Worm (Caenorhabditis elegans) whole organism, young adult: ENCODE results near the gene F28B1.9.

Source experiments
- B0336.3 ChIP-seq: fragments of 200-800 bp; sonication (Bioruptor generic); IDR thresholded peaks from 2 replicates; pipeline ENCODE4 v1.3.6; 2022; ENCODE audit warnings: missing genetic modification characterization, missing compliant biosample characterization
- F49E8.2 ChIP-seq: sonication (generic microtip); optimal IDR thresholded peaks from 3 replicates; lab custom pipeline; 2017; ENCODE audit warnings: missing genetic modification characterization, mild to moderate bottlenecking, missing compliant biosample characterization, antibody characterized with exemption, moderate library complexity; ENCODE audit not compliant: insufficient read depth
- Y53F4B.3 ChIP-seq: fragments of 200-800 bp; sonication (Bioruptor generic); IDR thresholded peaks from 2 replicates; pipeline ENCODE4 v1.3.6; 2022; ENCODE audit warnings: missing genetic modification reagents, missing genetic modification characterization, missing compliant biosample characterization
- Y67H2A.10 ChIP-seq: fragments of 200-800 bp; sonication (Bioruptor generic); conservative IDR thresholded peaks from 2 replicates; pipeline ENCODE4 v1.3.6; 2022; ENCODE audit warnings: missing genetic modification reagents, missing genetic modification characterization, missing compliant biosample characterization
- Y95B8A.8 ChIP-seq: fragments of 200-800 bp; sonication (Bioruptor generic); IDR thresholded peaks from 2 replicates; pipeline ENCODE4 v1.3.6; 2022; ENCODE audit warnings: missing genetic modification reagents, missing genetic modification characterization, missing compliant biosample characterization
- ZK185.1 ChIP-seq: sonication (generic microtip); optimal IDR thresholded peaks from 2 replicates; lab custom pipeline; 2016; ENCODE audit warnings: mild to moderate bottlenecking, missing genetic modification characterization, missing compliant biosample characterization; ENCODE audit not compliant: poor library complexity, severe bottlenecking
- atf-7 ChIP-seq: sonication (generic microtip); optimal IDR thresholded peaks from 2 replicates; lab custom pipeline; 2017; ENCODE audit warnings: mild to moderate bottlenecking, missing genetic modification characterization, missing compliant biosample characterization
- cebp-1 ChIP-seq, 2 experiments: fragments of 200-800 bp in 1 of 2; sonication (Bioruptor generic) in 1 of 2; sonication (generic microtip) in 1 of 2; IDR thresholded peaks in 1 of 2; optimal IDR thresholded peaks in 1 of 2; 2 replicates each; pipeline versions ENCODE4 v1.3.6 to Lab custom; 2017 to 2022; ENCODE audit warnings: missing compliant biosample characterization in 2 of 2, missing genetic modification characterization in 2 of 2, mild to moderate bottlenecking in 1 of 2, missing genetic modification reagents in 1 of 2, moderate library complexity in 1 of 2
- cebp-2 ChIP-seq: fragments of 200-800 bp; sonication (Bioruptor generic); IDR thresholded peaks from 2 replicates; pipeline ENCODE4 v1.3.6; 2022; ENCODE audit warnings: missing genetic modification characterization, missing compliant biosample characterization
- ceh-27 ChIP-seq: fragments of 200-800 bp; sonication (Bioruptor generic); optimal IDR thresholded peaks from 2 replicates; lab custom pipeline; 2018; ENCODE audit warnings: mild to moderate bottlenecking, missing genetic modification characterization, moderate library complexity, missing compliant biosample characterization
- ceh-58 ChIP-seq: fragments of 200-800 bp; sonication (Bioruptor generic); IDR thresholded peaks from 2 replicates; pipeline ENCODE4 v1.3.6; 2022; ENCODE audit warnings: missing genetic modification characterization, missing compliant biosample characterization
- die-1 ChIP-seq: sonication (generic microtip); optimal IDR thresholded peaks from 2 replicates; lab custom pipeline; 2016; ENCODE audit warnings: missing genotype, mild to moderate bottlenecking, missing genetic modification characterization, missing compliant biosample characterization
- dox-1 ChIP-seq: fragments of 200-800 bp; sonication (Bioruptor generic); IDR thresholded peaks from 2 replicates; pipeline ENCODE4 v1.3.6; 2022; ENCODE audit warnings: missing genetic modification reagents, missing genetic modification characterization, missing compliant biosample characterization
- dpff-1 ChIP-seq: sonication (generic microtip); optimal IDR thresholded peaks from 2 replicates; lab custom pipeline; 2017; ENCODE audit warnings: mild to moderate bottlenecking, missing genetic modification characterization, missing compliant biosample characterization
- efl-1 ChIP-seq: fragments of 150-350 bp; optimal IDR thresholded peaks from 2 replicates; lab custom pipeline; 2014; ENCODE audit warnings: missing biosample characterization, missing genetic modification reagents, missing genetic modification characterization
- egl-18 ChIP-seq: fragments of 200-800 bp; sonication (Bioruptor generic); IDR thresholded peaks from 2 replicates; pipeline ENCODE4 v1.3.6; 2022; ENCODE audit warnings: missing genetic modification reagents, missing genetic modification characterization, missing compliant biosample characterization
- ekl-4 ChIP-seq: fragments of 200-800 bp; sonication (Bioruptor generic); IDR thresholded peaks from 2 replicates; pipeline ENCODE4 v1.3.6; 2022; ENCODE audit warnings: missing genetic modification reagents, missing genetic modification characterization, missing compliant biosample characterization
- fkh-3 ChIP-seq: sonication (generic microtip); optimal IDR thresholded peaks from 2 replicates; lab custom pipeline; 2016; ENCODE audit warnings: mild to moderate bottlenecking, missing genetic modification characterization, missing compliant biosample characterization
- hlh-26 ChIP-seq: fragments of 200-800 bp; sonication (Bioruptor generic); conservative IDR thresholded peaks from 2 replicates; pipeline ENCODE4 v1.3.6; 2022; ENCODE audit warnings: missing genetic modification reagents, missing genetic modification characterization, missing compliant biosample characterization
- hrde-1 ChIP-seq: sonication (generic microtip); optimal IDR thresholded peaks from 2 replicates; lab custom pipeline; 2016; ENCODE audit warnings: missing genetic modification characterization, mild to moderate bottlenecking, missing compliant biosample characterization, moderate library complexity, missing genotype, missing genetic modification reagents, borderline replicate concordance
- hsf-1 ChIP-seq: fragments of 200-800 bp; sonication (Bioruptor generic); IDR thresholded peaks from 2 replicates; pipeline ENCODE4 v1.3.6; 2022; ENCODE audit warnings: missing genetic modification reagents, missing genetic modification characterization, missing compliant biosample characterization
- lin-26 ChIP-seq: fragments of 200-800 bp; sonication (Bioruptor generic); IDR thresholded peaks from 2 replicates; pipeline ENCODE4 v1.3.6; 2022; ENCODE audit warnings: missing genetic modification reagents, missing genetic modification characterization, missing compliant biosample characterization
- lin-40 ChIP-seq: sonication (generic microtip); optimal IDR thresholded peaks from 2 replicates; lab custom pipeline; 2016; ENCODE audit warnings: missing genetic modification characterization, mild to moderate bottlenecking, missing compliant biosample characterization, missing genotype, missing genetic modification reagents
- madf-8 ChIP-seq: fragments of 200-800 bp; sonication (Bioruptor generic); conservative IDR thresholded peaks from 2 replicates; pipeline ENCODE4 v1.3.6; 2022; ENCODE audit warnings: missing genetic modification reagents, missing genetic modification characterization, missing compliant biosample characterization
- mcd-1 ChIP-seq: fragments of 200-800 bp; sonication (Bioruptor generic); IDR thresholded peaks from 2 replicates; pipeline ENCODE4 v1.3.6; 2022; ENCODE audit warnings: missing genetic modification reagents, missing genetic modification characterization, missing compliant biosample characterization
- mel-28 ChIP-seq: sonication (generic microtip); optimal IDR thresholded peaks from 2 replicates; lab custom pipeline; 2016; ENCODE audit warnings: borderline replicate concordance, mild to moderate bottlenecking, missing genetic modification characterization, missing compliant biosample characterization
- mes-4 ChIP-seq: sonication (generic microtip); optimal IDR thresholded peaks from 2 replicates; lab custom pipeline; 2016; ENCODE audit warnings: missing genotype, missing genetic modification characterization, missing compliant biosample characterization
- nhr-90 ChIP-seq: sonication (generic microtip); optimal IDR thresholded peaks from 2 replicates; lab custom pipeline; 2016; ENCODE audit warnings: missing genotype, mild to moderate bottlenecking, missing genetic modification characterization, missing compliant biosample characterization
- pbrm-1 ChIP-seq: fragments of 200-800 bp; sonication (Bioruptor generic); IDR thresholded peaks from 2 replicates; pipeline ENCODE4 v1.3.6; 2022; ENCODE audit warnings: missing genetic modification reagents, missing genetic modification characterization, missing compliant biosample characterization
- sdz-38 ChIP-seq: sonication (generic microtip); optimal IDR thresholded peaks from 2 replicates; lab custom pipeline; 2016; ENCODE audit warnings: missing genotype, missing genetic modification characterization, missing compliant biosample characterization
- snpc-4 ChIP-seq, 5 experiments: fragments of 150-350 bp in 1 of 5; sonication (generic microtip) in 4 of 5; optimal IDR thresholded peaks; 2 replicates each; lab custom pipeline; 2014 to 2018; ENCODE audit warnings: missing genetic modification characterization in 5 of 5, missing biosample characterization in 3 of 5, antibody characterized with exemption in 2 of 5, mild to moderate bottlenecking in 2 of 5, missing compliant biosample characterization in 2 of 5, missing genotype in 2 of 5, moderate library complexity in 2 of 5, missing genetic modification reagents in 1 of 5
- sptf-2 ChIP-seq: fragments of 200-800 bp; sonication (Bioruptor generic); optimal IDR thresholded peaks from 2 replicates; lab custom pipeline; 2018; ENCODE audit warnings: mild to moderate bottlenecking, missing genetic modification characterization, missing compliant biosample characterization
- tbp1 ChIP-seq: fragments of 200-800 bp; sonication (Bioruptor generic); optimal IDR thresholded peaks from 2 replicates; lab custom pipeline; 2018; ENCODE audit warnings: mild to moderate bottlenecking, missing genetic modification characterization, missing compliant biosample characterization
- tbx-9 ChIP-seq: sonication (generic microtip); optimal IDR thresholded peaks from 2 replicates; lab custom pipeline; 2016; ENCODE audit warnings: borderline replicate concordance, missing genetic modification characterization, inconsistent platforms, missing compliant biosample characterization
- zfh-2 ChIP-seq: fragments of 200-800 bp; sonication (Bioruptor generic); conservative IDR thresholded peaks from 2 replicates; pipeline ENCODE4 v1.3.6; 2022; ENCODE audit warnings: missing genetic modification reagents, missing genetic modification characterization, missing compliant biosample characterization
- ztf-22 ChIP-seq: fragments of 200-800 bp; sonication (Bioruptor generic); optimal IDR thresholded peaks from 2 replicates; lab custom pipeline; 2018; ENCODE audit warnings: mild to moderate bottlenecking, missing genetic modification characterization, moderate library complexity, missing compliant biosample characterization
- ztf-26 ChIP-seq: sonication (generic microtip); optimal IDR thresholded peaks from 2 replicates; lab custom pipeline; 2017; ENCODE audit warnings: missing genetic modification characterization, missing compliant biosample characterization
- ztf-28 ChIP-seq: fragments of 200-800 bp; sonication (Bioruptor generic); IDR thresholded peaks from 2 replicates; pipeline ENCODE4 v1.3.6; 2022; ENCODE audit warnings: missing genetic modification reagents, missing genetic modification characterization, missing compliant biosample characterization
- ztf-3 ChIP-seq: fragments of 200-800 bp; sonication (Bioruptor generic); optimal IDR thresholded peaks from 2 replicates; lab custom pipeline; 2018; ENCODE audit warnings: mild to moderate bottlenecking, missing genetic modification characterization, missing compliant biosample characterization
- ztf-6 ChIP-seq: fragments of 200-800 bp; sonication (Bioruptor generic); IDR thresholded peaks from 2 replicates; pipeline ENCODE4 v1.3.6; 2022; ENCODE audit warnings: missing genetic modification reagents, missing genetic modification characterization, missing compliant biosample characterization

Gene F28B1.9

ce11 chrV:17098669-17099068 lies 37.0 kb downstream of the F28B1.9 start, which contains the start of the genes ZK218.3 and ZK218.4:
TSS of gene ZK218.3 (minus strand) at chrV:17098769.
TSS of gene ZK218.4 (plus strand) at chrV:17098854.
- TF ChIP-seq lin-26 (GFP tag; lab: Robert Waterston, UW) (no peak), die-1 (tag; lab: Kevin White, UChicago) (no peak), hlh-26 (no peak), atf-7 (no peak), sptf-2 (GFP tag; lab: Kevin White, UChicago) (no peak), hsf-1 (no peak), sdz-38 (tag; lab: Kevin White, UChicago) (no peak), ztf-28 (GFP tag; lab: Robert Waterston, UW) (no peak), egl-18 (GFP tag; lab: Robert Waterston, UW) (no peak), ekl-4 (GFP tag; lab: Robert Waterston, UW) (no peak), nhr-90 (tag; lab: Kevin White, UChicago) (no peak), lin-40 (tag; lab: Kevin White, UChicago) (no peak), ceh-58 (GFP tag; lab: Robert Waterston, UW) (no peak), Y67H2A.10 (GFP tag; lab: Robert Waterston, UW) (no peak), efl-1 (GFP tag; lab: Kevin White, UChicago) (no peak), ceh-27 (GFP tag; lab: Kevin White, UChicago) (no peak), ztf-6 (GFP tag; lab: Robert Waterston, UW) (no peak), tbx-9 (tag; lab: Kevin White, UChicago) (no peak)
- TF ChIP-seq, all 124 proteins: peak for 0

ce11 chrV:17100829-17101228 lies 39.1 kb downstream of the F28B1.9 start, which contains the start of gene ZK218.5:
TSS of gene ZK218.5 (plus strand) at chrV:17101129.
- TF ChIP-seq lin-26 (GFP tag; lab: Robert Waterston, UW) (no peak), zfh-2 (no peak), snpc-4 (GFP tag; optimal IDR thresholded peaks at IDR 0.05; lab: Kevin White, UChicago) (no peak), snpc-4 (tag; optimal IDR thresholded peaks at IDR 0.05; lab: Kevin White, UChicago) (no peak), pbrm-1 (GFP tag; lab: Robert Waterston, UW) (no peak), ZK185.1 (tag; lab: Kevin White, UChicago) (no peak), fkh-3 (tag; lab: Kevin White, UChicago) (no peak), cebp-2 (GFP tag; lab: Robert Waterston, UW) (no peak), hsf-1 (no peak), mes-4 (tag; lab: Kevin White, UChicago) (no peak), mcd-1 (GFP tag; lab: Robert Waterston, UW) (no peak), dox-1 (GFP tag; lab: Robert Waterston, UW) (no peak), Y53F4B.3 (GFP tag; lab: Robert Waterston, UW) (no peak), mel-28 (tag; lab: Kevin White, UChicago) (no peak), dpff-1 (tag; lab: Kevin White, UChicago) (no peak)

ce11 chrV:17104527-17104926 lies 42.8 kb downstream of the F28B1.9 start, which contains the start of gene nhr-248:
TSS of gene nhr-248 (minus strand) at chrV:17104627.
- TF ChIP-seq B0336.3 (GFP tag; lab: Robert Waterston, UW), result no peak
- no peak for TF ChIP-seq ztf-22 (GFP tag; lab: Kevin White, UChicago)
- no peak for TF ChIP-seq ztf-3
- TF ChIP-seq madf-8 (GFP tag; lab: Robert Waterston, UW), result no peak
- no peak for TF ChIP-seq hrde-1
- no peak for TF ChIP-seq cebp-1 (GFP tag; IDR thresholded peaks at IDR 0.05; lab: Robert Waterston, UW)
- TF ChIP-seq cebp-1 (tag; optimal IDR thresholded peaks at IDR 0.05; lab: Kevin White, UChicago), result no peak
- no peak for TF ChIP-seq ztf-26 (tag; lab: Kevin White, UChicago)
- TF ChIP-seq tbx-9 (tag; lab: Kevin White, UChicago), result no peak
- TF ChIP-seq tbp1 (GFP tag; lab: Kevin White, UChicago), result no peak
- no peak for TF ChIP-seq Y95B8A.8
- no peak for TF ChIP-seq F49E8.2 (tag; lab: Kevin White, UChicago)
- no peak for TF ChIP-seq ztf-6 (GFP tag; lab: Robert Waterston, UW)
- TF ChIP-seq cebp-2 (GFP tag; lab: Robert Waterston, UW), result no peak
